Worm (Caenorhabditis elegans): ENCODE measurements around the gene Y7A5A.3.

Gene Y7A5A.3

ce11 chrX:15779503-15779902 lies 5.0 kb downstream of the Y7A5A.3 start (continued):
- TF ChIP-seq ztf-11 (tag; optimal IDR thresholded peaks at IDR 0.05), result no peak
- no peak for TF ChIP-seq fkh-8 (tag; optimal IDR thresholded peaks at IDR 0.05)
- TF ChIP-seq nhr-28 (tag; optimal IDR thresholded peaks at IDR 0.05), result no peak
- TF ChIP-seq nhr-84 (tag; optimal IDR thresholded peaks at IDR 0.05), result no peak
- TF ChIP-seq nhr-19 (GFP tag; conservative IDR thresholded peaks at IDR 0.05), result peak; percentile 7; the same call in 1 of the 2 replicates
- TF ChIP-seq tbx-2 (tag; optimal IDR thresholded peaks at IDR 0.05), result no peak
- TF ChIP-seq lin-39 (tag; optimal IDR thresholded peaks at IDR 0.05), result no peak
- no peak for TF ChIP-seq aha-1 (tag; optimal IDR thresholded peaks at IDR 0.05)
- TF ChIP-seq ceh-90 (tag; optimal IDR thresholded peaks at IDR 0.05), result no peak
- no peak for TF ChIP-seq ceh-63 (GFP tag; optimal IDR thresholded peaks at IDR 0.05)
- no peak for TF ChIP-seq isw-1 (GFP tag; IDR thresholded peaks at IDR 0.05)
- no peak for TF ChIP-seq unc-98 (GFP tag; IDR thresholded peaks at IDR 0.05)
- TF ChIP-seq nhr-47 (tag; optimal IDR thresholded peaks at IDR 0.05), result no peak
- TF ChIP-seq ama-1 (optimal IDR thresholded peaks at IDR 0.05), result peak; percentile 28
- TF ChIP-seq sptf-1 (tag; optimal IDR thresholded peaks at IDR 0.05), result no peak
- no peak for TF ChIP-seq efl-3 (GFP tag; optimal IDR thresholded peaks at IDR 0.05)
- no peak for TF ChIP-seq dpl-1 (GFP tag; optimal IDR thresholded peaks at IDR 0.05)
- no peak for TF ChIP-seq zip-4 (GFP tag; optimal IDR thresholded peaks at IDR 0.05)
- TF ChIP-seq alr-1 (tag; optimal IDR thresholded peaks at IDR 0.05; ENCODE audit: borderline replicate concordance), result no peak
- no peak for TF ChIP-seq fkh-10 (GFP tag; optimal IDR thresholded peaks at IDR 0.05)
- TF ChIP-seq irx-1 (tag; optimal IDR thresholded peaks at IDR 0.05), result no peak
- TF ChIP-seq nhr-85 (tag), result no peak
- TF ChIP-seq C04F5.9 (tag; optimal IDR thresholded peaks at IDR 0.05), result no peak
- no peak for TF ChIP-seq lir-3 (tag; optimal IDR thresholded peaks at IDR 0.05; ENCODE audit: poor library complexity)
- TF ChIP-seq elt-2 (tag; optimal IDR thresholded peaks at IDR 0.05), result peak; percentile 80
- TF ChIP-seq aly-2 (tag; optimal IDR thresholded peaks at IDR 0.05), result no peak
- TF ChIP-seq nhr-11 (tag; optimal IDR thresholded peaks at IDR 0.05), result no peak
- no peak for TF ChIP-seq ceh-88 (GFP tag; IDR thresholded peaks at IDR 0.05)
- TF ChIP-seq lin-14 (GFP tag; optimal IDR thresholded peaks at IDR 0.05), result peak; percentile 78
- peak; percentile 12 for TF ChIP-seq hpl-2 (GFP tag; optimal IDR thresholded peaks at IDR 0.05)
- TF ChIP-seq lin-35 (GFP tag; optimal IDR thresholded peaks at IDR 0.05), result peak in 1 of 2 experiments; percentile 61

- TF ChIP-seq F16B12.6 (tag; optimal IDR thresholded peaks at IDR 0.05) (no peak), isw-1 (GFP tag; IDR thresholded peaks at IDR 0.05) (no peak), fos-1 (tag; optimal IDR thresholded peaks at IDR 0.05) (no peak), skn-1 (tag; optimal IDR thresholded peaks at IDR 0.05) (no peak), nhr-71 (tag; optimal IDR thresholded peaks at IDR 0.05) (no peak), nhr-237 (tag; optimal IDR thresholded peaks at IDR 0.05) (no peak), pax-3 (tag; optimal IDR thresholded peaks at IDR 0.05) (no peak), lin-14 (GFP tag; optimal IDR thresholded peaks at IDR 0.05) (no peak), efl-1 (optimal IDR thresholded peaks at IDR 0.05) (no peak), efl-1 (GFP tag; optimal IDR thresholded peaks at IDR 0.05 in 1 of 2) (no peak), nhr-11 (tag; optimal IDR thresholded peaks at IDR 0.05) (no peak), nhr-77 (tag; optimal IDR thresholded peaks at IDR 0.05) (no peak), efl-3 (GFP tag; optimal IDR thresholded peaks at IDR 0.05) (no peak), lir-3 (tag; optimal IDR thresholded peaks at IDR 0.05; ENCODE audit: poor library complexity) (no peak), ama-1 (optimal IDR thresholded peaks at IDR 0.05) (no peak), blmp-1 (tag; optimal IDR thresholded peaks at IDR 0.05) (no peak), ets-5 (GFP tag; IDR thresholded peaks at IDR 0.05) (no peak), nhr-76 (tag; optimal IDR thresholded peaks at IDR 0.05) (no peak)
These were observed 11.1 kb downstream of the Y7A5A.3 start, which contains the start of gene Y7A5A.13 for ce11 chrX:15773262-15773908. Gene Y7A5A.13, plus strand, starts transcription at chrX:15773858.

Data from whole organism, L1 larva.